Worm (Caenorhabditis elegans): ENCODE results near the gene msp-79.

The msp-79 gene

ce11 chrIV:9735750-9736149 is 31.2 kb downstream of the msp-79 start:
- TF ChIP-seq jun-1 (tag; optimal IDR thresholded peaks at IDR 0.05) (no peak), fkh-2 (tag; optimal IDR thresholded peaks at IDR 0.05) (no peak), lsy-12 (tag; optimal IDR thresholded peaks at IDR 0.05) (no peak), nhr-23 (tag; optimal IDR thresholded peaks at IDR 0.05) (no peak), nfya-1 (tag; optimal IDR thresholded peaks at IDR 0.05; ENCODE audit: insufficient read depth) (peak; percentile 35), nhr-43 (tag; optimal IDR thresholded peaks at IDR 0.05; ENCODE audit: poor library complexity, severe bottlenecking) (no peak), nhr-237 (tag; optimal IDR thresholded peaks at IDR 0.05) (no peak), tbx-2 (tag; optimal IDR thresholded peaks at IDR 0.05) (no peak), hmg-11 (tag; optimal IDR thresholded peaks at IDR 0.05) (no peak), ceh-82 (tag; optimal IDR thresholded peaks at IDR 0.05) (no peak), elt-2 (tag; optimal IDR thresholded peaks at IDR 0.05) (peak; percentile 75), nhr-67 (tag; optimal IDR thresholded peaks at IDR 0.05) (no peak), fos-1 (tag; optimal IDR thresholded peaks at IDR 0.05) (no peak), ceh-28 (tag; optimal IDR thresholded peaks at IDR 0.05) (peak; percentile 4), pqm-1 (tag; optimal IDR thresholded peaks at IDR 0.05) (peak; percentile 64), nhr-28 (tag; optimal IDR thresholded peaks at IDR 0.05) (no peak), skn-1 (tag; optimal IDR thresholded peaks at IDR 0.05) (no peak), pha-4 (tag; optimal IDR thresholded peaks at IDR 0.05) (no peak), R02D3.7 (tag; optimal IDR thresholded peaks at IDR 0.05) (no peak), mdl-1 (tag; optimal IDR thresholded peaks at IDR 0.05) (no peak), nhr-12 (tag; optimal IDR thresholded peaks at IDR 0.05) (no peak), nhr-77 (tag; optimal IDR thresholded peaks at IDR 0.05) (no peak), aly-2 (tag; optimal IDR thresholded peaks at IDR 0.05) (no peak), zag-1 (tag; optimal IDR thresholded peaks at IDR 0.05) (no peak), ztf-11 (tag; optimal IDR thresholded peaks at IDR 0.05) (no peak), egl-27 (tag; optimal IDR thresholded peaks at IDR 0.05) (no peak), lin-15B (tag; optimal IDR thresholded peaks at IDR 0.05) (no peak)

ce11 chrIV:9734861-9735260 is 32.1 kb downstream of the msp-79 start:
- TF ChIP-seq pqm-1 (tag; optimal IDR thresholded peaks at IDR 0.05) (peak; percentile 16), eor-1 (tag; optimal IDR thresholded peaks at IDR 0.05) (no peak), nfya-1 (tag; optimal IDR thresholded peaks at IDR 0.05; ENCODE audit: insufficient read depth) (no peak), nhr-67 (tag; optimal IDR thresholded peaks at IDR 0.05) (no peak), elt-2 (tag; optimal IDR thresholded peaks at IDR 0.05) (peak; percentile 3)

- TF ChIP-seq ceh-28 (tag; optimal IDR thresholded peaks at IDR 0.05) (no peak), unc-62 (GFP tag; optimal IDR thresholded peaks at IDR 0.05) (no peak), unc-39 (tag; optimal IDR thresholded peaks at IDR 0.05) (no peak), nhr-43 (tag; optimal IDR thresholded peaks at IDR 0.05; ENCODE audit: poor library complexity, severe bottlenecking) (no peak), ztf-4 (tag; optimal IDR thresholded peaks at IDR 0.05) (no peak), nhr-67 (tag; optimal IDR thresholded peaks at IDR 0.05) (no peak), ceh-82 (tag; optimal IDR thresholded peaks at IDR 0.05) (no peak), snpc-4 (tag; optimal IDR thresholded peaks at IDR 0.05) (no peak), ztf-11 (tag; optimal IDR thresholded peaks at IDR 0.05) (no peak), R02D3.7 (tag; optimal IDR thresholded peaks at IDR 0.05) (no peak), elt-1 (tag; optimal IDR thresholded peaks at IDR 0.05) (no peak), egl-27 (tag; optimal IDR thresholded peaks at IDR 0.05) (no peak), nhr-76 (tag; optimal IDR thresholded peaks at IDR 0.05) (no peak), egl-5 (tag; optimal IDR thresholded peaks at IDR 0.05) (no peak), ama-1 (optimal IDR thresholded peaks at IDR 0.05) (no peak), fkh-2 (tag; optimal IDR thresholded peaks at IDR 0.05) (no peak)
Observed at ce11 chrIV:9733904-9734303, 33.0 kb downstream of the msp-79 start.

- no peak for TF ChIP-seq nfya-1 (tag; optimal IDR thresholded peaks at IDR 0.05; ENCODE audit: insufficient read depth)
- TF ChIP-seq nhr-11 (tag; optimal IDR thresholded peaks at IDR 0.05) = no peak
- TF ChIP-seq ceh-16 (tag; optimal IDR thresholded peaks at IDR 0.05) = no peak
- no peak for TF ChIP-seq fos-1 (tag; optimal IDR thresholded peaks at IDR 0.05)
- no peak for TF ChIP-seq sea-2 (GFP tag; optimal IDR thresholded peaks at IDR 0.05)
- no peak for TF ChIP-seq ama-1 (optimal IDR thresholded peaks at IDR 0.05)
- no peak for TF ChIP-seq lin-39 (tag; optimal IDR thresholded peaks at IDR 0.05)
- no peak for TF ChIP-seq ceh-82 (tag; optimal IDR thresholded peaks at IDR 0.05)
- TF ChIP-seq unc-62 (GFP tag; optimal IDR thresholded peaks at IDR 0.05) = no peak
- TF ChIP-seq nhr-23 (tag; optimal IDR thresholded peaks at IDR 0.05) = no peak
- no peak for TF ChIP-seq ceh-28 (tag; optimal IDR thresholded peaks at IDR 0.05)
- no peak for TF ChIP-seq elt-2 (tag; optimal IDR thresholded peaks at IDR 0.05)
- TF ChIP-seq mdl-1 (tag; optimal IDR thresholded peaks at IDR 0.05) = no peak
- TF ChIP-seq R02D3.7 (tag; optimal IDR thresholded peaks at IDR 0.05) = no peak
- TF ChIP-seq aly-2 (tag; optimal IDR thresholded peaks at IDR 0.05) = no peak
Observed at ce11 chrIV:9728376-9728775, 38.6 kb downstream of the msp-79 start, which contains the start of gene nhr-100. TSS of gene nhr-100 (plus strand) at chrIV:9728676.

All from whole organism, L3 larva.